Fruit fly (Drosophila melanogaster) whole organism, embryonic: ENCODE results near the gene Rpp20.

ENCODE experiments used
- Bdp1 ChIP-seq: fragments of 200-800 bp; sonication (Bioruptor generic); optimal IDR thresholded peaks from 3 replicates; lab custom pipeline; 2016; ENCODE audit warnings: missing biosample characterization, missing genetic modification characterization
- CG10209 ChIP-seq: fragments of 200-800 bp; sonication (Bioruptor generic); optimal IDR thresholded peaks from 3 replicates; lab custom pipeline; 2017; ENCODE audit warnings: missing biosample characterization, mild to moderate bottlenecking, missing genetic modification characterization, missing genetic modification reagents
- CG11696 ChIP-seq: fragments of 200-800 bp; sonication (Bioruptor generic); IDR thresholded peaks from 2 replicates; pipeline ENCODE4 v1.3.6; 2022; ENCODE audit warnings: missing biosample characterization, missing genetic modification characterization
- CG1233 ChIP-seq: fragments of 200-800 bp; sonication (Bioruptor generic); optimal IDR thresholded peaks from 4 replicates; lab custom pipeline; 2018; ENCODE audit warnings: missing biosample characterization, mild to moderate bottlenecking, missing genetic modification characterization
- CG12769 ChIP-seq: fragments of 200-800 bp; sonication (Bioruptor generic); optimal IDR thresholded peaks from 2 replicates; lab custom pipeline; 2019; ENCODE audit warnings: missing biosample characterization, mild to moderate bottlenecking, missing genetic modification characterization, moderate library complexity
- CG13424 ChIP-seq: fragments of 200-800 bp; sonication (Bioruptor generic); optimal IDR thresholded peaks from 2 replicates; lab custom pipeline; 2019; ENCODE audit warnings: missing biosample characterization, mild to moderate bottlenecking, missing genetic modification characterization, moderate library complexity
- CG14667 ChIP-seq: fragments of 200-800 bp; sonication (Bioruptor generic); IDR thresholded peaks from 2 replicates; pipeline ENCODE4 v1.3.6; 2022; ENCODE audit warnings: missing biosample characterization, missing genetic modification characterization
- CG14965 ChIP-seq: fragments of 200-800 bp; sonication (Bioruptor generic); optimal IDR thresholded peaks from 2 replicates; lab custom pipeline; 2016; ENCODE audit warnings: missing biosample characterization, missing genetic modification characterization, borderline replicate concordance
- CG1792 ChIP-seq: fragments of 200-800 bp; sonication (Bioruptor generic); optimal IDR thresholded peaks from 2 replicates; lab custom pipeline; 2016; ENCODE audit warnings: missing biosample characterization, missing genetic modification characterization
- CG18011 ChIP-seq: fragments of 200-800 bp; sonication (Bioruptor generic); optimal IDR thresholded peaks from 2 replicates; lab custom pipeline; 2017; ENCODE audit warnings: missing biosample characterization, missing genetic modification characterization, mild to moderate bottlenecking, moderate library complexity, missing genotype
- CG18262 ChIP-seq: fragments of 200-800 bp; optimal IDR thresholded peaks from 3 replicates; lab custom pipeline; 2019; ENCODE audit warnings: missing biosample characterization, mild to moderate bottlenecking, missing genetic modification characterization, moderate library complexity
- CG30431 ChIP-seq: fragments of 200-800 bp; sonication (Bioruptor generic); optimal IDR thresholded peaks from 2 replicates; lab custom pipeline; 2017; ENCODE audit warnings: missing biosample characterization, missing genetic modification characterization
- CG3065 ChIP-seq: fragments of 200-800 bp; sonication (Bioruptor generic); optimal IDR thresholded peaks from 2 replicates; lab custom pipeline; 2016; ENCODE audit warnings: missing biosample characterization, missing genetic modification characterization
- CG42726 ChIP-seq: fragments of 200-800 bp; sonication (Bioruptor generic); IDR thresholded peaks from 2 replicates; pipeline ENCODE4 v1.3.6; 2022; ENCODE audit warnings: missing biosample characterization, missing genetic modification characterization; ENCODE audit not compliant: partially characterized antibody
- CG4404 ChIP-seq: fragments of 200-800 bp; sonication (Bioruptor generic); IDR thresholded peaks from 2 replicates; pipeline ENCODE4 v1.3.6; 2022; ENCODE audit warnings: missing biosample characterization, missing genetic modification characterization
- CG7963 ChIP-seq: fragments of 200-800 bp; sonication (Bioruptor generic); IDR thresholded peaks from 3 replicates; pipeline ENCODE4 v1.3.6; 2022; ENCODE audit warnings: missing biosample characterization, missing genetic modification characterization; ENCODE audit not compliant: partially characterized antibody
- HLH3B ChIP-seq: fragments of 200-800 bp; sonication (Bioruptor generic); IDR thresholded peaks from 2 replicates; pipeline ENCODE4 v1.3.6; 2022; ENCODE audit warnings: missing biosample characterization, missing genetic modification characterization
- HLHmδ ChIP-seq: fragments of 200-800 bp; sonication (Bioruptor generic); optimal IDR thresholded peaks from 2 replicates; lab custom pipeline; 2018; ENCODE audit warnings: missing biosample characterization, mild to moderate bottlenecking, missing genetic modification characterization, moderate library complexity
- Hr78 ChIP-seq, 2 experiments: fragments of 200-800 bp in 1 of 2; fragments of >200 bp in 1 of 2; sonication (Bioruptor generic) in 1 of 2; optimal IDR thresholded peaks; 2 replicates each; lab custom pipeline; 2017 to 2019; ENCODE audit warnings: missing biosample characterization in 2 of 2, missing genetic modification characterization in 2 of 2, mild to moderate bottlenecking in 1 of 2, moderate library complexity in 1 of 2
- Med ChIP-seq: fragments of 200-800 bp; sonication (Bioruptor generic); peaks from one replicate; lab custom pipeline; 2016; ENCODE audit warnings: missing biosample characterization, missing genetic modification characterization, mild to moderate bottlenecking, inconsistent platforms, moderate library complexity
- Nf-YC ChIP-seq: fragments of 200-800 bp; optimal IDR thresholded peaks from 3 replicates; lab custom pipeline; 2019; ENCODE audit warnings: missing biosample characterization, mild to moderate bottlenecking, missing genetic modification characterization, moderate library complexity
- Opbp ChIP-seq: fragments of 200-800 bp; sonication (Bioruptor generic); IDR thresholded peaks from 3 replicates; pipeline ENCODE4 v1.3.6; 2022; ENCODE audit warnings: missing biosample characterization, missing genetic modification characterization; ENCODE audit not compliant: partially characterized antibody
- Pdp1 ChIP-seq, 2 experiments: fragments of 200-800 bp; sonication (Bioruptor generic); optimal IDR thresholded peaks; 3 replicates each; lab custom pipeline; 2016; ENCODE audit warnings: missing biosample characterization in 2 of 2, missing genetic modification characterization in 2 of 2, mild to moderate bottlenecking in 1 of 2, moderate library complexity in 1 of 2
- Ravus ChIP-seq: fragments of 200-800 bp; sonication (Bioruptor generic); IDR thresholded peaks from 2 replicates; pipeline ENCODE4 v1.3.6; 2022; ENCODE audit warnings: missing biosample characterization, missing genetic modification characterization
- Rx ChIP-seq: fragments of 200-800 bp; sonication (Bioruptor generic); IDR thresholded peaks from 2 replicates; pipeline ENCODE4 v1.3.6; 2022; ENCODE audit warnings: missing biosample characterization, missing genetic modification characterization
- ci ChIP-seq: fragments of 200-800 bp; sonication (Bioruptor generic); IDR thresholded peaks from 3 replicates; pipeline ENCODE4 v1.3.6; 2022; ENCODE audit warnings: missing biosample characterization, missing genetic modification characterization
- cwo ChIP-seq: fragments of 200-800 bp; sonication (Bioruptor generic); optimal IDR thresholded peaks from 3 replicates; lab custom pipeline; 2017; ENCODE audit warnings: missing biosample characterization, missing genetic modification characterization, mild to moderate bottlenecking, moderate library complexity, missing genetic modification reagents
- ems ChIP-seq: fragments of 200-800 bp; sonication (Bioruptor generic); optimal IDR thresholded peaks from 3 replicates; lab custom pipeline; 2016; ENCODE audit warnings: missing biosample characterization, missing genetic modification characterization
- ewg ChIP-seq: fragments of 200-800 bp; sonication (Bioruptor generic); optimal IDR thresholded peaks from 3 replicates; lab custom pipeline; 2017; ENCODE audit warnings: mild to moderate bottlenecking, missing biosample characterization, missing genetic modification reagents, missing genetic modification characterization
- grn ChIP-seq: fragments of 200-800 bp; sonication (Bioruptor generic); optimal IDR thresholded peaks from 3 replicates; lab custom pipeline; 2017; ENCODE audit warnings: missing biosample characterization, missing genetic modification characterization
- her ChIP-seq: fragments of 200-800 bp; sonication (Bioruptor generic); optimal IDR thresholded peaks from 2 replicates; lab custom pipeline; 2016; ENCODE audit warnings: missing biosample characterization, missing genetic modification characterization
- kni ChIP-seq: fragments of 200-800 bp; sonication (Bioruptor generic); optimal IDR thresholded peaks from 3 replicates; lab custom pipeline; 2017; ENCODE audit warnings: mild to moderate bottlenecking, missing biosample characterization, missing genetic modification reagents, missing genetic modification characterization
- lab ChIP-seq: fragments of 200-800 bp; sonication (Bioruptor generic); optimal IDR thresholded peaks from 3 replicates; lab custom pipeline; 2017; ENCODE audit warnings: missing biosample characterization, missing genetic modification characterization, mild to moderate bottlenecking, moderate library complexity, missing genetic modification reagents
- mld ChIP-seq: fragments of 200-800 bp; sonication (Bioruptor generic); IDR thresholded peaks from 3 replicates; pipeline ENCODE4 v1.3.6; 2022; ENCODE audit warnings: missing biosample characterization, missing genetic modification characterization; ENCODE audit not compliant: partially characterized antibody
- oc ChIP-seq: fragments of 200-800 bp; sonication (Bioruptor generic); optimal IDR thresholded peaks from 2 replicates; lab custom pipeline; 2018; ENCODE audit warnings: missing biosample characterization, mild to moderate bottlenecking, missing genetic modification characterization, moderate library complexity
- otp ChIP-seq: fragments of 200-800 bp; sonication (Bioruptor generic); IDR thresholded peaks from 3 replicates; pipeline ENCODE4, ENCODE4 v1.3.6; 2022; ENCODE audit warnings: missing biosample characterization, missing genetic modification characterization
- pb ChIP-seq: fragments of 200-800 bp; sonication (Bioruptor generic); optimal IDR thresholded peaks from 3 replicates; lab custom pipeline; 2016; ENCODE audit warnings: missing biosample characterization, missing genetic modification characterization
- ranshi ChIP-seq: fragments of 200-800 bp; sonication (Bioruptor generic); IDR thresholded peaks from 2 replicates; pipeline ENCODE4 v1.3.6; 2022; ENCODE audit warnings: missing biosample characterization, missing genetic modification characterization
- salm ChIP-seq: fragments of 200-800 bp; sonication (Bioruptor generic); optimal IDR thresholded peaks from 2 replicates; lab custom pipeline; 2018; ENCODE audit warnings: missing biosample characterization, mild to moderate bottlenecking, missing genetic modification characterization
- sd ChIP-seq: fragments of 200-800 bp; sonication (Bioruptor generic); optimal IDR thresholded peaks from 3 replicates; lab custom pipeline; 2018; ENCODE audit warnings: missing biosample characterization, mild to moderate bottlenecking, missing genetic modification characterization, moderate library complexity
- sim ChIP-seq: fragments of 200-800 bp; sonication (Bioruptor generic); IDR thresholded peaks from 2 replicates; pipeline ENCODE4 v1.3.6; 2022; ENCODE audit warnings: missing biosample characterization, missing genetic modification characterization
- sna ChIP-seq: fragments of 200-800 bp; sonication (Bioruptor generic); IDR thresholded peaks from 2 replicates; pipeline ENCODE4 v1.3.6; 2022; ENCODE audit warnings: missing biosample characterization, missing genetic modification characterization; ENCODE audit not compliant: partially characterized antibody
- sug ChIP-seq: fragments of 200-800 bp; optimal IDR thresholded peaks from 2 replicates; lab custom pipeline; 2019; ENCODE audit warnings: missing biosample characterization, mild to moderate bottlenecking, missing genetic modification characterization, moderate library complexity
- tna ChIP-seq: fragments of 200-800 bp; sonication (Bioruptor generic); IDR thresholded peaks from 2 replicates; pipeline ENCODE4 v1.3.6; 2022; ENCODE audit warnings: missing biosample characterization, missing genetic modification characterization; ENCODE audit not compliant: partially characterized antibody
- toy ChIP-seq: fragments of 200-800 bp; sonication (Bioruptor generic); IDR thresholded peaks from 2 replicates; pipeline ENCODE4 v1.3.6; 2022; ENCODE audit warnings: missing biosample characterization, missing genetic modification characterization
- ttk ChIP-seq: fragments of 200-800 bp; sonication (Bioruptor generic); IDR thresholded peaks from 2 replicates; pipeline ENCODE4 v2.1.2; 2022; ENCODE audit warnings: missing biosample characterization, missing genetic modification characterization
- zen2 ChIP-seq: fragments of 200-800 bp; sonication (Bioruptor generic); IDR thresholded peaks from 3 replicates; pipeline ENCODE4 v1.3.6; 2022; ENCODE audit warnings: missing biosample characterization, missing genetic modification characterization; ENCODE audit not compliant: partially characterized antibody

Rpp20 gene

DNA sequence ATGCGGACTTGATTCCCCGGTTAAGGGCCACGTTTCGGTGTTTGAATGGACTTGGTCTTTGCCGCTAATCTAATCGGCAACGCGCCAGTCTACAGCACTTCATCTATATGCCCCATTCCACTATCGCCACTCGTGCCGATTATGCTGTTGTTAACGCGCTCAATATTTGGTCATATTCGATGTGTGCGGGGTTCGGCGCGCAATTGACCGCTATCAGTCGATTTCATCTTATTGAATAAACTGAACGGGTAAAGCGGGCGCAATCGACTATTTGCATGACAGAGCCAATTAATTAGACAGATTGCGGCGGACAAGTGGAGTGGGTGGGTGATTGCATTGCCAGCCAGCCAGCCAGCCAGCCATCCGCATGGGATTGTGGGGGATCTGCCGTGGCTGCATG lies 8.1 kb downstream of the Rpp20 start (continued):
- TF ChIP-seq Med (GFP tag; lab: Kevin White, UChicago) (peak; percentile 74), sug (tag; lab: Kevin White, UChicago) (peak; percentile 71), ci (GFP tag; lab: Robert Waterston, UW) (0 out of 3 replicates have a peak, but pooled peaks have one; percentile 33), CG11696 (GFP tag; lab: Robert Waterston, UW) (no peak), CG18011 (no peak), salm (tag; lab: Kevin White, UChicago) (no peak), ewg (GFP tag; lab: Kevin White, UChicago) (no peak), sim (GFP tag; lab: Robert Waterston, UW) (no peak), cwo (GFP tag; lab: Kevin White, UChicago) (peak; percentile 54), grn (peak; percentile 88), her (GFP tag; lab: Kevin White, UChicago) (no peak), mld (GFP tag; lab: Robert Waterston, UW) (no peak)
- TF ChIP-seq, all 482 proteins: peak for 15

DNA sequence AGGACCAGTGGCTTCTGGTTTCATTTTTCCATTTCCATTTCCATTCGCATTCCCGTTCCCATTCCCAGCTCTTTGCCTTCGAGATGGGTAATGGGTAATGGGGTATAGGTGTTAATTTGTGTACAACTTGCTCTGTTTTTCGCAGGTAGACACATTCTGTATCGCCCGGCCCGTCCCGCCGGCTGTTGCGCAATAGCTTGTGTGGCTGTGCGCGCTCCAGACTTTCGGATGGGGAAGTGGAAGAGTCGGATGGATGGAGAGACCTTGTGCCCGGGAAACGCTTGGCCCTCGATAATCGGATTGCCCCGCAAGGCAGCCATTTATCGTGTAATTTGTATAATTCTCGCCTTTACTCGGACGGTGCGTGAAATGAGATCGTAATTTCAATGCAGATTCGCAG lies 9.5 kb downstream of the Rpp20 start:
- TF ChIP-seq CG12769 = peak; percentile 73
- no peak for TF ChIP-seq ttk
- no peak for TF ChIP-seq Opbp
- 0 out of 2 replicates have a peak, but pooled peaks have one; percentile 7 for TF ChIP-seq toy (GFP tag; lab: Robert Waterston, UW)
- TF ChIP-seq Pdp1 (GFP tag; optimal IDR thresholded peaks at IDR 0.05; lab: Kevin White, UChicago) = peak in 1 of 2 experiments; percentile 97
- TF ChIP-seq CG14965 (GFP tag; lab: Kevin White, UChicago) = no peak
- TF ChIP-seq Bdp1 (GFP tag; lab: Kevin White, UChicago) = no peak
- peak; percentile 43 for TF ChIP-seq kni (GFP tag; lab: Kevin White, UChicago)
- TF ChIP-seq CG1233 (GFP tag; lab: Kevin White, UChicago) = no peak

DNA sequence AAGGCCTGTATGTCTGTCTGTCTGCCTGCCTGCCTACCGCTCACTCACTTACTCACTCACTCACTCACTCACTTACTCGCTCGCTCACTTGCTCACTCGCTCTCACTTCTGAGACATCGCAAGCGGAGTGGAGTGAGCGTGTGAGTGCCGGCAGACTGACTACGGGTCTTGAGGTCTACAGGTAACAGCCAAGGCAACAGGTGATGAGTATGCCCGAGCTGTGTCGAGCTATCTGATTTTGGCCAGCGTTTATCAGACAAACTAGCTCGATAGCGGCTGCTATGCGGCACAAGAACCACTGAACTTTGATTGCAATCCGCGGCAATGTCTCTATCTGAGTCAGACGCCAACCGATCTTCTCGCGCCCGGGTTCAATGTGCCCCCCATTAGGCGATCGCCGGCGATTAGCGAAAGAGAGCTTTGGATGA lies 9.9 kb downstream of the Rpp20 start:
- TF ChIP-seq CG18262 (tag; lab: Kevin White, UChicago) = no peak
- TF ChIP-seq HLHmδ = peak; percentile 49
- no peak for TF ChIP-seq oc
- TF ChIP-seq zen2 (GFP tag; lab: Robert Waterston, UW) = no peak
- TF ChIP-seq CG30431 (GFP tag; lab: Kevin White, UChicago) = no peak
- no peak for TF ChIP-seq CG4404 (GFP tag; lab: Robert Waterston, UW)
- TF ChIP-seq CG42726 (GFP tag; lab: Robert Waterston, UW) = no peak
- no peak for TF ChIP-seq pb (GFP tag; lab: Kevin White, UChicago)
- TF ChIP-seq CG3065 (GFP tag; lab: Kevin White, UChicago) = no peak
- no peak for TF ChIP-seq sna (GFP tag; lab: Robert Waterston, UW)
- no peak for TF ChIP-seq CG1792 (GFP tag; lab: Kevin White, UChicago)
- TF ChIP-seq CG10209 (GFP tag; lab: Kevin White, UChicago) = no peak
- no peak for TF ChIP-seq CG7963
- TF ChIP-seq CG14667 (GFP tag; lab: Robert Waterston, UW) = no peak
- no peak for TF ChIP-seq Rx (GFP tag; lab: Robert Waterston, UW)
- no peak for TF ChIP-seq HLH3B
- TF ChIP-seq CG13424 (tag; lab: Kevin White, UChicago) = no peak
- TF ChIP-seq Ravus (GFP tag; lab: Robert Waterston, UW) = no peak
- TF ChIP-seq ems (GFP tag; lab: Kevin White, UChicago) = no peak
- TF ChIP-seq sd = peak; percentile 36
- TF ChIP-seq otp (GFP tag; lab: Robert Waterston, UW) = no peak
- peak; percentile 28 for TF ChIP-seq lab (GFP tag; lab: Kevin White, UChicago)
- TF ChIP-seq tna (GFP tag; lab: Robert Waterston, UW) = no peak
- TF ChIP-seq sug (tag; lab: Kevin White, UChicago) = peak; percentile 74
- no peak for TF ChIP-seq ranshi (GFP tag; lab: Robert Waterston, UW)
- TF ChIP-seq Nf-YC = no peak
- peak in 1 of 2 experiments; percentile 63 for TF ChIP-seq Hr78 (GFP tag; optimal IDR thresholded peaks at IDR 0.05; lab: Kevin White, UChicago)
